Worm (Caenorhabditis elegans) whole organism, L4 larva: ENCODE data around the gene cest-17.
A peak's percentile ranks its signal among the peaks of the same experiment; 100 is the strongest.

Experiments
- F44E2.7 ChIP-seq: fragments of 200-800 bp; sonication (Bioruptor generic); IDR thresholded peaks from 2 replicates; pipeline ENCODE4 v2.1.2; 2022; ENCODE audit warnings: missing genetic modification characterization, missing compliant biosample characterization
- R02D3.7 ChIP-seq: fragments of 150-350 bp; sonication (generic microtip); optimal IDR thresholded peaks from 3 replicates; lab custom pipeline; 2014; ENCODE audit warnings: missing biosample characterization, missing genetic modification characterization
- Y105C5A.15 ChIP-seq: fragments of 200-800 bp; sonication (Bioruptor generic); IDR thresholded peaks from 2 replicates; pipeline ENCODE4 v1.3.6; 2022; ENCODE audit warnings: missing genetic modification characterization, missing compliant biosample characterization
- arid-1 ChIP-seq: fragments of 200-800 bp; sonication (Bioruptor generic); conservative IDR thresholded peaks from 2 replicates; pipeline ENCODE4 v1.3.6; 2022; ENCODE audit warnings: missing genetic modification reagents, missing genetic modification characterization, missing compliant biosample characterization
- attf-4 ChIP-seq: sonication (generic microtip); optimal IDR thresholded peaks from 3 replicates; lab custom pipeline; 2017; ENCODE audit warnings: missing biosample characterization, missing genetic modification characterization
- ceh-32 ChIP-seq: sonication (generic microtip); optimal IDR thresholded peaks from 2 replicates; lab custom pipeline; 2016; ENCODE audit warnings: mild to moderate bottlenecking, missing genetic modification characterization, missing compliant biosample characterization; ENCODE audit not compliant: poor library complexity
- ceh-82 ChIP-seq: sonication (generic microtip); optimal IDR thresholded peaks from 2 replicates; lab custom pipeline; 2017; ENCODE audit warnings: missing biosample characterization, missing genetic modification characterization
- daf-16 ChIP-seq, 3 experiments: sonication (generic microtip); optimal IDR thresholded peaks; 2 replicates each; lab custom pipeline; 2016 to 2017; ENCODE audit warnings: missing genetic modification characterization in 3 of 3, missing genetic modification reagents in 3 of 3, mild to moderate bottlenecking in 2 of 3, missing compliant biosample characterization in 2 of 3, missing biosample characterization in 1 of 3, moderate library complexity in 1 of 3
- daf-19 ChIP-seq: fragments of 200-800 bp; sonication (Bioruptor generic); conservative IDR thresholded peaks from 2 replicates; pipeline ENCODE4 v1.3.6; 2022; ENCODE audit warnings: missing genetic modification characterization, missing compliant biosample characterization
- dmd-6 ChIP-seq: fragments of 200-800 bp; sonication (Bioruptor generic); IDR thresholded peaks from 2 replicates; pipeline ENCODE4 v1.3.6; 2022; ENCODE audit warnings: missing genetic modification reagents, missing genetic modification characterization, missing compliant biosample characterization
- dmd-9 ChIP-seq: fragments of 200-800 bp; sonication (Bioruptor generic); IDR thresholded peaks from 2 replicates; pipeline ENCODE4 v1.3.6; 2022; ENCODE audit warnings: missing genetic modification reagents, missing genetic modification characterization, missing compliant biosample characterization
- duxl-1 ChIP-seq: sonication (generic microtip); optimal IDR thresholded peaks from 2 replicates; lab custom pipeline; 2016; ENCODE audit warnings: mild to moderate bottlenecking, missing genetic modification characterization, moderate library complexity, missing compliant biosample characterization; ENCODE audit not compliant: poor library complexity
- dve-1 ChIP-seq: sonication (generic microtip); optimal IDR thresholded peaks from 2 replicates; lab custom pipeline; 2017; ENCODE audit warnings: antibody characterized with exemption, mild to moderate bottlenecking, missing genetic modification characterization, missing compliant biosample characterization; ENCODE audit not compliant: insufficient read depth
- fkh-10 ChIP-seq: fragments of 150-350 bp; optimal IDR thresholded peaks from 2 replicates; lab custom pipeline; 2014; ENCODE audit warnings: missing biosample characterization, missing genetic modification reagents, missing genetic modification characterization
- hif-1 ChIP-seq, 2 experiments: sonication (generic microtip); optimal IDR thresholded peaks; 2 replicates each; lab custom pipeline; 2016 to 2017; ENCODE audit warnings: missing compliant biosample characterization in 2 of 2, missing genetic modification characterization in 2 of 2, missing genetic modification reagents in 2 of 2, missing genotype in 2 of 2, mild to moderate bottlenecking in 1 of 2
- hlh-11 ChIP-seq: fragments of 200-800 bp; sonication (Bioruptor generic); optimal IDR thresholded peaks from 2 replicates; lab custom pipeline; 2018; ENCODE audit warnings: mild to moderate bottlenecking, missing genetic modification characterization, missing compliant biosample characterization
- lim-7 ChIP-seq: fragments of 200-800 bp; sonication (Bioruptor generic); IDR thresholded peaks from 2 replicates; pipeline ENCODE4 v1.3.6; 2022; ENCODE audit warnings: missing genetic modification characterization, missing compliant biosample characterization
- lin-1 ChIP-seq: fragments of 200-800 bp; sonication (Bioruptor generic); IDR thresholded peaks from 2 replicates; pipeline ENCODE4 v1.3.6; 2022; ENCODE audit warnings: missing genetic modification reagents, missing genetic modification characterization, missing compliant biosample characterization
- lin-15B ChIP-seq: fragments of 150-350 bp; sonication (generic microtip); optimal IDR thresholded peaks from 3 replicates; lab custom pipeline; 2014; ENCODE audit warnings: missing biosample characterization, missing genetic modification characterization
- lin-38 ChIP-seq: fragments of 200-800 bp; sonication (Bioruptor generic); IDR thresholded peaks from 2 replicates; pipeline ENCODE4 v1.3.6; 2022; ENCODE audit warnings: missing genetic modification reagents, missing genetic modification characterization, missing compliant biosample characterization
- mdl-1 ChIP-seq, 2 experiments: fragments of 150-350 bp in 1 of 2; sonication (generic microtip) in 1 of 2; optimal IDR thresholded peaks; 2 replicates each; lab custom pipeline; 2014 to 2017; ENCODE audit warnings: missing biosample characterization in 2 of 2, missing genetic modification characterization in 2 of 2
- mdt-29 ChIP-seq: fragments of 200-800 bp; sonication (Bioruptor generic); IDR thresholded peaks from 2 replicates; pipeline ENCODE4 v1.3.6; 2022; ENCODE audit warnings: missing genetic modification reagents, missing genetic modification characterization, missing compliant biosample characterization
- mep-1 ChIP-seq: fragments of 150-350 bp; sonication (generic microtip); optimal IDR thresholded peaks from 3 replicates; lab custom pipeline; 2014; ENCODE audit warnings: missing biosample characterization, missing genetic modification characterization
- mes-2 ChIP-seq: sonication (generic microtip); optimal IDR thresholded peaks from 2 replicates; lab custom pipeline; 2016; ENCODE audit warnings: missing genotype, mild to moderate bottlenecking, missing genetic modification characterization, missing compliant biosample characterization; ENCODE audit not compliant: poor library complexity, severe bottlenecking
- nhr-111 ChIP-seq: fragments of 200-800 bp; sonication (Bioruptor generic); optimal IDR thresholded peaks from 2 replicates; lab custom pipeline; 2018; ENCODE audit warnings: mild to moderate bottlenecking, missing genetic modification characterization, missing compliant biosample characterization
- nhr-25 ChIP-seq: sonication (generic microtip); optimal IDR thresholded peaks from 2 replicates; lab custom pipeline; 2017; ENCODE audit warnings: missing genetic modification characterization, mild to moderate bottlenecking, missing compliant biosample characterization, antibody characterized with exemption, moderate library complexity, borderline replicate concordance; ENCODE audit not compliant: insufficient read depth
- nhr-28 ChIP-seq: fragments of 150-350 bp; optimal IDR thresholded peaks from 2 replicates; lab custom pipeline; 2014; ENCODE audit warnings: missing biosample characterization, missing genetic modification characterization
- nhr-48 ChIP-seq: sonication (generic microtip); optimal IDR thresholded peaks from 2 replicates; lab custom pipeline; 2016; ENCODE audit warnings: mild to moderate bottlenecking, missing genetic modification characterization, missing compliant biosample characterization
- nhr-6 ChIP-seq: fragments of 150-350 bp; optimal IDR thresholded peaks from 2 replicates; lab custom pipeline; 2014; ENCODE audit warnings: missing biosample characterization, missing genetic modification characterization
- nhr-77 ChIP-seq: fragments of 150-350 bp; optimal IDR thresholded peaks from 2 replicates; lab custom pipeline; 2014; ENCODE audit warnings: missing biosample characterization, missing genetic modification characterization
- php-3 ChIP-seq: fragments of 200-800 bp; sonication (Bioruptor generic); IDR thresholded peaks from 2 replicates; pipeline ENCODE4 v1.3.6; 2022; ENCODE audit warnings: missing genetic modification reagents, missing genetic modification characterization, missing compliant biosample characterization
- pqm-1 ChIP-seq: sonication (generic microtip); optimal IDR thresholded peaks from 2 replicates; lab custom pipeline; 2017; ENCODE audit warnings: missing biosample characterization, missing genetic modification characterization
- saeg-2 ChIP-seq: fragments of 200-800 bp; sonication (Bioruptor generic); IDR thresholded peaks from 2 replicates; pipeline ENCODE4 v1.3.6; 2022; ENCODE audit warnings: missing genetic modification reagents, missing genetic modification characterization, missing compliant biosample characterization
- set-16 ChIP-seq: fragments of 200-800 bp; sonication (Bioruptor generic); IDR thresholded peaks from 2 replicates; pipeline ENCODE4 v1.3.6; 2022; ENCODE audit warnings: missing genetic modification reagents, missing genetic modification characterization, missing compliant biosample characterization
- unc-62 ChIP-seq, 3 experiments: fragments of 150-350 bp in 1 of 3; sonication (generic microtip); optimal IDR thresholded peaks in 2 of 3; peaks in 1 of 3; 1 replicate in 1 of 3; 2 replicates in 2 of 3; lab custom pipeline; 2014 to 2017; ENCODE audit warnings: missing biosample characterization in 3 of 3, missing genetic modification characterization in 3 of 3, missing genetic modification reagents in 3 of 3, missing genotype in 1 of 3

cest-17 gene

DNA sequence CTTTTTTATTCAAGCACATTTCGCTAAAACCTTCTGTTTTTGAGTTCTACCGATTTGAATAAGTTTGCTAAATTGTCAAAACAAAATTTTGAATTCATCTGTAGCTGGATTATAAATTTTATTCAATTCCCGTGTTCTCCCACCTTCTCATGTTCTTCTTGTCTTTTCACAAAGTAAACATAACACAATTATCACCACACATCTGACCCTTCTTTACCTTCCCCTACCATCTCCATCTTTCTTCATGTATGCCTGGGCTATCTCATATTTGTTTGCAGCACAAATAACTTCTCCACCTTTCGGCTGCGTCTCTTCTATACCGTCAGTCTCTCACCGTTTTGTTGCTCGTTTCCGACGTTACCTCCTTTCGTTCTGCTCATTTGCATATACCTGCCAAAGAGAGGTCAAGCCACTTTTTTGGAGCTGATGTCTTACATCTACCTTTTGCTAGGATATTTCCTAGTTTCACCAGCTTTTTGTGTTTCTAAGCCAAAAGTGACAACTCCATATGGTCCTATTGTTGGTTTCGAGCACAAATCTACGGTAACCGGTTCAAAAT, at the start of gene cest-17:
cest-17 (plus strand) TSS at position 248 of the 559 bp plus-strand sequence.
- peak; percentile 8 for TF ChIP-seq hlh-11 (tag; lab: Kevin White, UChicago)
- TF ChIP-seq mes-2 (tag; lab: Kevin White, UChicago): peak; percentile 11
- peak; percentile 5 for TF ChIP-seq mep-1 (tag; lab: Kevin White, UChicago)
- peak; percentile 37 for TF ChIP-seq nhr-6 (tag; lab: Kevin White, UChicago)
- peak; percentile 28 for TF ChIP-seq nhr-28 (tag; lab: Kevin White, UChicago)
- peak in 1 of 2 experiments; percentile 57 for TF ChIP-seq unc-62 (GFP tag; optimal IDR thresholded peaks at IDR 0.05 in 1 of 2; lab: Kevin White, UChicago)
- no peak for TF ChIP-seq unc-62 (tag; optimal IDR thresholded peaks at IDR 0.05; lab: Kevin White, UChicago)
- no peak for TF ChIP-seq duxl-1 (tag; lab: Kevin White, UChicago)
- no peak for TF ChIP-seq hif-1 (tag; optimal IDR thresholded peaks at IDR 0.05; lab: Kevin White, UChicago)
- TF ChIP-seq daf-16 (GFP tag; optimal IDR thresholded peaks at IDR 0.05; lab: Kevin White, UChicago): no peak
- TF ChIP-seq daf-16 (tag; optimal IDR thresholded peaks at IDR 0.05; lab: Kevin White, UChicago): peak; percentile 71
- TF ChIP-seq dve-1 (tag; lab: Kevin White, UChicago): peak; percentile 36

ce11 chrV:8155743-8156142, 47.4 kb upstream of the cest-17 start:
- no peak for TF ChIP-seq F44E2.7 (GFP tag; lab: Robert Waterston, UW)
- no peak for TF ChIP-seq fkh-10 (GFP tag; lab: Kevin White, UChicago)
- no peak for TF ChIP-seq mdl-1 (tag; optimal IDR thresholded peaks at IDR 0.05; lab: Kevin White, UChicago)
- TF ChIP-seq saeg-2 (GFP tag; lab: Robert Waterston, UW): no peak
- no peak for TF ChIP-seq R02D3.7 (tag; lab: Kevin White, UChicago)
- TF ChIP-seq mdt-29: no peak
- TF ChIP-seq ceh-32 (tag; lab: Kevin White, UChicago): no peak
- no peak for TF ChIP-seq Y105C5A.15
- no peak for TF ChIP-seq nhr-48 (tag; lab: Kevin White, UChicago)
- TF ChIP-seq nhr-77 (tag; lab: Kevin White, UChicago): no peak
- no peak for TF ChIP-seq nhr-111

ce11 chrV:8157446-8157845, 45.7 kb upstream of the cest-17 start, which contains the start of gene sul-2:
TSS of gene sul-2 (plus strand) at chrV:8157746.
- TF ChIP-seq arid-1 (GFP tag; lab: Robert Waterston, UW): no peak
- TF ChIP-seq daf-19 (GFP tag; lab: Robert Waterston, UW): no peak

DNA sequence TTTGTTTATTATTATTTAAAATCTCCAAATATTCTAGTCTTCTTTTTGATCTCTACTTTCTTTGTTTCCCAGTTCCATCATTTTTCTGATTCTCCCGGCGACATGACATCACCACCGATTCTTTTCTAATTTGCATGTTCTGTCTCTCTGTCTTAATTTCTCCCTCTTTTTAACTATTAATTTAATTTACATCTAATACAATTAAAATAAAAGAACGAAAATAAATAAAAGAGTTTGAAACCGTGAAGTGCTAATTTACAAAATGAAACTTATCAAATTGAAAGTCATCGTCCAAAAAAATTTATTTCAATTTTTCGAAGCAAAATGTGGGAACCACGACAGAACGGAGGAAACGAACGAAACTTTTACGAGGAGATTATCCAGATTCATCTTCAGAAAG, 43.5 kb upstream of the cest-17 start, which contains the start of gene F20D6.6:
F20D6.6 (plus strand) TSS at position 301 of the 400 bp plus-strand sequence.
- TF ChIP-seq lin-1 (GFP tag; lab: Robert Waterston, UW) (no peak), daf-16 (GFP tag; optimal IDR thresholded peaks at IDR 0.05; lab: Kevin White, UChicago) (no peak), daf-16 (tag; optimal IDR thresholded peaks at IDR 0.05; lab: Kevin White, UChicago) (no peak), lin-38 (GFP tag; lab: Robert Waterston, UW) (no peak), set-16 (GFP tag; lab: Robert Waterston, UW) (no peak), dmd-6 (no peak), dmd-9 (GFP tag; lab: Robert Waterston, UW) (no peak), ceh-82 (no peak), attf-4 (tag; lab: Kevin White, UChicago) (no peak), php-3 (GFP tag; lab: Robert Waterston, UW) (no peak)

DNA sequence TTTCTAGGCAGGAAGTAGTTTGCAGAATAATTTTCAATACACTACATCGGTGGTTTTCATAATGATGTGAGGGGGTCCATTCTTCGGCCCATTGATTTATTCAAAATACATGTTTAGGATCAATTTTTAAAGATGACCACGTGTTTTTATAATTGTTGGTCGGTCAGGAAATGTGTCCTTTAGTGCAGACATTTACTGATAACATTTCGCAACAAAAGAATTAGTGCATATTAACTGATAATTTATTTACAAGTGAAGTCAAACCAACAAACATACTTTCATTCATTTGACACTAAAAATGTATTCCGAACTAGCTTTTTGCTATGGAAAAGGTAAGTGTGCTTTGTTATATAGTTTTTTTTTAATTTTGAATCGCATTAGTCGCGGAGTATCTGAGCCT, 41.4 kb upstream of the cest-17 start, which contains the start of gene F20D6.5:
F20D6.5 (plus strand) TSS at position 259 of the 400 bp plus-strand sequence.
- TF ChIP-seq nhr-77 (tag; lab: Kevin White, UChicago) (peak; percentile 25), lin-15B (tag; lab: Kevin White, UChicago) (no peak), dmd-6 (peak; percentile 67), nhr-28 (tag; lab: Kevin White, UChicago) (peak; percentile 58), lim-7 (GFP tag; lab: Robert Waterston, UW) (no peak), pqm-1 (tag; lab: Kevin White, UChicago) (peak; percentile 48), nhr-25 (no peak), daf-16 (GFP tag; optimal IDR thresholded peaks at IDR 0.05; lab: Kevin White, UChicago) (no peak), daf-16 (tag; optimal IDR thresholded peaks at IDR 0.05; lab: Kevin White, UChicago) (peak; percentile 70)
